Fruit fly (Drosophila melanogaster) whole organism, adult: ENCODE data around the gene CG8004.

Experiments used
- CG11617 ChIP-seq: fragments of 200-800 bp; sonication (Bioruptor generic); optimal IDR thresholded peaks from 2 replicates; lab custom pipeline; 2017; ENCODE audit warnings: mild to moderate bottlenecking, missing biosample characterization, missing genetic modification reagents, missing genetic modification characterization
- CG12768 ChIP-seq: fragments of 200-800 bp; sonication (Bioruptor generic); optimal IDR thresholded peaks from 2 replicates; lab custom pipeline; 2017; ENCODE audit warnings: missing biosample characterization, missing genetic modification characterization, mild to moderate bottlenecking, moderate library complexity, missing genetic modification reagents
- Crg-1 ChIP-seq: fragments of 200-800 bp; sonication (Bioruptor generic); optimal IDR thresholded peaks from 2 replicates; lab custom pipeline; 2016; ENCODE audit warnings: missing biosample characterization, missing genetic modification characterization
- Hr96 ChIP-seq: fragments of 200-800 bp; sonication (Bioruptor generic); optimal IDR thresholded peaks from 2 replicates; lab custom pipeline; 2016; ENCODE audit warnings: missing biosample characterization, missing genetic modification characterization
- Mnt ChIP-seq: fragments of 200-800 bp; sonication (Bioruptor generic); optimal IDR thresholded peaks from 2 replicates; lab custom pipeline; 2016; ENCODE audit warnings: missing biosample characterization, mild to moderate bottlenecking, missing genetic modification characterization
- cic ChIP-seq: fragments of 200-800 bp; sonication (Bioruptor generic); optimal IDR thresholded peaks from 2 replicates; lab custom pipeline; 2017; ENCODE audit warnings: missing biosample characterization, mild to moderate bottlenecking, missing genetic modification characterization, moderate library complexity
- kay ChIP-seq: fragments of 200-800 bp; sonication (Bioruptor generic); peaks from one replicate; lab custom pipeline; 2016; ENCODE audit warnings: missing biosample characterization, missing genetic modification characterization, borderline replicate concordance

DNA sequence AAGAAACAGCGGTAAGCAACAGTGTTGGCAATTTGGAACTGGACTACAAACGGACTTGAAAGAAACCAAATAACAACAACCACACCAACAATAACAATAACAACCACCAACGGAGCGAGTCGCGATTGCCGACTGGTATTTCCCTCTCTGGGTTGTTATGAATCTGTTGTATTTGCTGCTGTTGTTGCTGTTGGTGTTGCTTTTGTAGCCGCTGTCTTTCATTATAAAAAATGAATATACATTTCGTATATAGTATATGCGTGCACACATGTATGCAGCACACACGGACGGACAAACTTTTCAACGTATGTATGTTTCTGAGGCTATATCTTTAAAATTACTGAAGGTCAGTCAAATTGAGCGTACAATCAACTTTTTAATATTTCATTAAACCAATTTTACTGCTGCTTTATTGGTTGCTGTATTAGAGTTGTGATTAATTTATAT is 24.9 kb downstream of the CG8004 start:
- no peak for TF ChIP-seq Mnt (GFP tag; lab: Kevin White, UChicago)
- TF ChIP-seq cic (GFP tag; lab: Kevin White, UChicago): no peak
- no peak for TF ChIP-seq CG11617 (GFP tag; lab: Kevin White, UChicago)
- no peak for TF ChIP-seq Crg-1 (GFP tag; lab: Kevin White, UChicago)
- TF ChIP-seq CG12768 (GFP tag; lab: Kevin White, UChicago): no peak
- TF ChIP-seq kay (GFP tag; lab: Kevin White, UChicago): peak; percentile 76
- TF ChIP-seq Hr96: no peak
